Fruit fly (Drosophila melanogaster) whole organism, embryonic: Measurements from ENCODE around the gene AIMP2.

Experiments
- BEAF-32 ChIP-seq: fragments of 200-800 bp; sonication (Bioruptor generic); optimal IDR thresholded peaks from 3 replicates; lab custom pipeline; 2017; ENCODE audit warnings: missing biosample characterization, missing genetic modification characterization, mild to moderate bottlenecking, moderate library complexity, missing genetic modification reagents
- CG10274 ChIP-seq: fragments of 200-800 bp; sonication (Bioruptor generic); optimal IDR thresholded peaks from 3 replicates; lab custom pipeline; 2017; ENCODE audit warnings: missing biosample characterization, mild to moderate bottlenecking, missing genetic modification characterization
- CG11504 ChIP-seq: fragments of 200-800 bp; sonication (Bioruptor generic); optimal IDR thresholded peaks from 3 replicates; lab custom pipeline; 2019; ENCODE audit warnings: missing biosample characterization, mild to moderate bottlenecking, missing genetic modification characterization, moderate library complexity
- CG12071 ChIP-seq: fragments of 200-800 bp; sonication (Bioruptor generic); optimal IDR thresholded peaks from 3 replicates; lab custom pipeline; 2018; ENCODE audit warnings: missing biosample characterization, mild to moderate bottlenecking, missing genetic modification characterization
- CG13894 ChIP-seq: fragments of 200-800 bp; sonication (Bioruptor generic); optimal IDR thresholded peaks from 3 replicates; lab custom pipeline; 2018; ENCODE audit warnings: missing biosample characterization, mild to moderate bottlenecking, missing genetic modification characterization, moderate library complexity
- CG14441 ChIP-seq: fragments of 200-800 bp; sonication (Bioruptor generic); IDR thresholded peaks from 2 replicates; pipeline ENCODE4 v1.3.6; 2022; ENCODE audit warnings: missing biosample characterization, missing genetic modification characterization
- CG16815 ChIP-seq: fragments of 200-800 bp; sonication (Bioruptor generic); optimal IDR thresholded peaks from 3 replicates; lab custom pipeline; 2017; ENCODE audit warnings: missing biosample characterization, mild to moderate bottlenecking, missing genetic modification characterization
- CG17328 ChIP-seq: fragments of 200-800 bp; sonication (Bioruptor generic); IDR thresholded peaks from 2 replicates; pipeline ENCODE4 v1.3.6; 2022; ENCODE audit warnings: missing biosample characterization, missing genetic modification characterization
- CG18011 ChIP-seq: fragments of 200-800 bp; sonication (Bioruptor generic); optimal IDR thresholded peaks from 2 replicates; lab custom pipeline; 2017; ENCODE audit warnings: missing biosample characterization, missing genetic modification characterization, mild to moderate bottlenecking, moderate library complexity, missing genotype
- CG2116 ChIP-seq: fragments of 200-800 bp; sonication (Bioruptor generic); optimal IDR thresholded peaks from 3 replicates; lab custom pipeline; 2018; ENCODE audit warnings: missing biosample characterization, mild to moderate bottlenecking, missing genetic modification characterization
- CG2199 ChIP-seq: fragments of 200-800 bp; sonication (Bioruptor generic); IDR thresholded peaks from 3 replicates; pipeline ENCODE4 v1.3.6; 2022; ENCODE audit warnings: missing biosample characterization, missing genetic modification characterization
- CG2202 ChIP-seq: fragments of 200-800 bp; sonication (Bioruptor generic); optimal IDR thresholded peaks from 2 replicates; lab custom pipeline; 2018; ENCODE audit warnings: missing biosample characterization, mild to moderate bottlenecking, missing genetic modification characterization
- CG30431 ChIP-seq: fragments of 200-800 bp; sonication (Bioruptor generic); optimal IDR thresholded peaks from 2 replicates; lab custom pipeline; 2017; ENCODE audit warnings: missing biosample characterization, missing genetic modification characterization
- CG32772 ChIP-seq: fragments of 200-800 bp; sonication (Bioruptor generic); IDR thresholded peaks from 2 replicates; pipeline ENCODE4 v1.3.6; 2022; ENCODE audit warnings: missing biosample characterization, missing genetic modification characterization
- CG3847 ChIP-seq: fragments of 200-800 bp; sonication (Bioruptor generic); IDR thresholded peaks from 2 replicates; pipeline ENCODE4 v1.3.6; 2022; ENCODE audit warnings: missing biosample characterization, missing genetic modification characterization
- CG6765 ChIP-seq: fragments of 200-800 bp; sonication (Bioruptor generic); optimal IDR thresholded peaks from 3 replicates; lab custom pipeline; 2017; ENCODE audit warnings: missing biosample characterization, mild to moderate bottlenecking, missing genetic modification characterization
- CG8290 ChIP-seq, 3 experiments: fragments of 200-800 bp; sonication (Bioruptor generic); optimal IDR thresholded peaks; 2 replicates each; lab custom pipeline; 2016 to 2019; ENCODE audit warnings: missing biosample characterization in 3 of 3, missing genetic modification characterization in 3 of 3, mild to moderate bottlenecking in 2 of 3, moderate library complexity in 1 of 3
- CG8765 ChIP-seq: fragments of 200-800 bp; sonication (Bioruptor generic); IDR thresholded peaks from 2 replicates; pipeline ENCODE4 v1.3.6; 2022; ENCODE audit warnings: missing biosample characterization, missing genetic modification characterization
- CG9817 ChIP-seq: fragments of 200-800 bp; sonication (Bioruptor generic); optimal IDR thresholded peaks from 2 replicates; lab custom pipeline; 2018; ENCODE audit warnings: missing biosample characterization, mild to moderate bottlenecking, missing genetic modification characterization, moderate library complexity
- CTCF ChIP-seq: fragments of 200-800 bp; sonication (Bioruptor generic); optimal IDR thresholded peaks from 2 replicates; lab custom pipeline; 2017; ENCODE audit warnings: missing biosample characterization, mild to moderate bottlenecking, missing genetic modification characterization, moderate library complexity
- Dbx ChIP-seq: fragments of 200-800 bp; sonication (Bioruptor generic); IDR thresholded peaks from 3 replicates; pipeline ENCODE4 v1.3.6; 2022; ENCODE audit warnings: missing biosample characterization, missing genetic modification characterization
- Doc3 ChIP-seq: fragments of 200-800 bp; sonication (Bioruptor generic); IDR thresholded peaks from 3 replicates; pipeline ENCODE4 v1.3.6; 2022; ENCODE audit warnings: missing biosample characterization, missing genetic modification characterization; ENCODE audit not compliant: partially characterized antibody
- Gsc ChIP-seq: fragments of 200-800 bp; sonication (Bioruptor generic); IDR thresholded peaks from 2 replicates; pipeline ENCODE4 v1.3.6; 2022; ENCODE audit warnings: missing biosample characterization, missing genetic modification characterization
- Kr ChIP-seq: fragments of 200-800 bp; sonication (Bioruptor generic); optimal IDR thresholded peaks from 2 replicates; lab custom pipeline; 2017; ENCODE audit warnings: missing biosample characterization, mild to moderate bottlenecking, missing genetic modification characterization
- Lhr ChIP-seq: fragments of 200-800 bp; sonication (Bioruptor generic); optimal IDR thresholded peaks from 3 replicates; lab custom pipeline; 2017; ENCODE audit warnings: mild to moderate bottlenecking, missing biosample characterization, missing genetic modification reagents, missing genetic modification characterization
- Max ChIP-seq: fragments of 200-800 bp; sonication (Bioruptor generic); optimal IDR thresholded peaks from 2 replicates; lab custom pipeline; 2016; ENCODE audit warnings: missing biosample characterization, mild to moderate bottlenecking, missing genetic modification characterization
- Med ChIP-seq: fragments of 200-800 bp; sonication (Bioruptor generic); peaks from one replicate; lab custom pipeline; 2016; ENCODE audit warnings: missing biosample characterization, missing genetic modification characterization, mild to moderate bottlenecking, inconsistent platforms, moderate library complexity
- Ptx1 ChIP-seq: fragments of 200-800 bp; sonication (Bioruptor generic); IDR thresholded peaks from 2 replicates; pipeline ENCODE4 v1.3.6; 2022; ENCODE audit warnings: missing biosample characterization, missing genetic modification characterization
- Rfx ChIP-seq: fragments of 200-800 bp; sonication (Bioruptor generic); IDR thresholded peaks from 2 replicates; pipeline ENCODE4 v1.3.6; 2022; ENCODE audit warnings: missing biosample characterization, missing genetic modification characterization
- Sox102F ChIP-seq: fragments of 200-800 bp; sonication (Bioruptor generic); optimal IDR thresholded peaks from 2 replicates; lab custom pipeline; 2018; ENCODE audit warnings: missing biosample characterization, mild to moderate bottlenecking, missing genetic modification characterization, moderate library complexity
- Tbp ChIP-seq: fragments of >200 bp; optimal IDR thresholded peaks from 2 replicates; lab custom pipeline; 2018; ENCODE audit warnings: missing biosample characterization, missing genetic modification characterization
- Xbp1 ChIP-seq: fragments of 200-800 bp; sonication (Bioruptor generic); optimal IDR thresholded peaks from 3 replicates; lab custom pipeline; 2016; ENCODE audit warnings: missing biosample characterization, mild to moderate bottlenecking, missing genetic modification characterization
- ato ChIP-seq: fragments of 200-800 bp; sonication (Bioruptor generic); IDR thresholded peaks from 2 replicates; pipeline ENCODE4 v1.3.6; 2022; ENCODE audit warnings: missing biosample characterization, missing genetic modification characterization; ENCODE audit not compliant: partially characterized antibody
- cg ChIP-seq: fragments of 200-800 bp; sonication (Bioruptor generic); optimal IDR thresholded peaks from 3 replicates; lab custom pipeline; 2019; ENCODE audit warnings: missing biosample characterization, mild to moderate bottlenecking, missing genetic modification characterization, moderate library complexity
- corto ChIP-seq: fragments of 200-800 bp; sonication (Bioruptor generic); optimal IDR thresholded peaks from 2 replicates; lab custom pipeline; 2016; ENCODE audit warnings: missing biosample characterization, mild to moderate bottlenecking, missing genetic modification characterization, moderate library complexity
- cwo ChIP-seq: fragments of 200-800 bp; sonication (Bioruptor generic); optimal IDR thresholded peaks from 3 replicates; lab custom pipeline; 2017; ENCODE audit warnings: missing biosample characterization, missing genetic modification characterization, mild to moderate bottlenecking, moderate library complexity, missing genetic modification reagents
- da ChIP-seq: fragments of 200-800 bp; sonication (Bioruptor generic); optimal IDR thresholded peaks from 2 replicates; lab custom pipeline; 2016; ENCODE audit warnings: missing biosample characterization, missing genetic modification characterization
- eyg ChIP-seq: fragments of 200-800 bp; sonication (Bioruptor generic); optimal IDR thresholded peaks from 3 replicates; lab custom pipeline; 2016; ENCODE audit warnings: missing biosample characterization, missing genetic modification characterization
- fd102C ChIP-seq: fragments of 200-800 bp; sonication (Bioruptor generic); optimal IDR thresholded peaks from 2 replicates; lab custom pipeline; 2018; ENCODE audit warnings: missing biosample characterization, mild to moderate bottlenecking, missing genetic modification characterization, moderate library complexity
- gem ChIP-seq: fragments of 200-800 bp; sonication (Bioruptor generic); optimal IDR thresholded peaks from 2 replicates; lab custom pipeline; 2019; ENCODE audit warnings: missing biosample characterization, mild to moderate bottlenecking, missing genetic modification characterization, moderate library complexity
- nau ChIP-seq: fragments of 200-800 bp; sonication (Bioruptor generic); optimal IDR thresholded peaks from 3 replicates; lab custom pipeline; 2017; ENCODE audit warnings: missing biosample characterization, mild to moderate bottlenecking, missing genetic modification characterization, missing genetic modification reagents
- peb ChIP-seq: fragments of 200-800 bp; sonication (Bioruptor generic); IDR thresholded peaks from 2 replicates; pipeline ENCODE4 v1.3.6; 2022; ENCODE audit warnings: missing biosample characterization, missing genetic modification characterization
- pfk ChIP-seq: fragments of 200-800 bp; sonication (Bioruptor generic); optimal IDR thresholded peaks from 2 replicates; lab custom pipeline; 2018; ENCODE audit warnings: missing biosample characterization, mild to moderate bottlenecking, missing genetic modification characterization, moderate library complexity
- pita ChIP-seq: fragments of 200-800 bp; sonication (Bioruptor generic); optimal IDR thresholded peaks from 2 replicates; lab custom pipeline; 2017; ENCODE audit warnings: missing biosample characterization, mild to moderate bottlenecking, missing genetic modification characterization
- sens ChIP-seq: fragments of 200-800 bp; sonication (Bioruptor generic); peaks from one replicate; lab custom pipeline; 2016; ENCODE audit warnings: missing biosample characterization, missing genetic modification characterization
- slbo ChIP-seq: fragments of 200-800 bp; sonication (Bioruptor generic); IDR thresholded peaks from 2 replicates; pipeline ENCODE4 v1.3.6; 2022; ENCODE audit warnings: missing biosample characterization, missing genetic modification characterization
- slou ChIP-seq: fragments of 200-800 bp; sonication (Bioruptor generic); optimal IDR thresholded peaks from 3 replicates; lab custom pipeline; 2016; ENCODE audit warnings: missing biosample characterization, missing genetic modification characterization
- sqz ChIP-seq: fragments of 200-800 bp; sonication (Bioruptor generic); optimal IDR thresholded peaks from 3 replicates; lab custom pipeline; 2018; ENCODE audit warnings: missing biosample characterization, mild to moderate bottlenecking, missing genetic modification characterization
- tio ChIP-seq: fragments of 200-800 bp; sonication (Bioruptor generic); optimal IDR thresholded peaks from 2 replicates; lab custom pipeline; 2017; ENCODE audit warnings: missing biosample characterization, missing genetic modification characterization, inconsistent platforms

The AIMP2 gene

dm6 chr3L:15538582-15539490 lies 44.6 kb upstream of the AIMP2 start (continued):
- TF ChIP-seq CG14441 (GFP tag; lab: Robert Waterston, UW) (0 out of 2 replicates have a peak, but pooled peaks have one; percentile 38), CG32772 (GFP tag; lab: Robert Waterston, UW) (no peak), CG2202 (no peak), CG12071 (GFP tag; lab: Kevin White, UChicago) (no peak), fd102C (GFP tag; lab: Kevin White, UChicago) (no peak), CG17328 (GFP tag; lab: Robert Waterston, UW) (no peak), CG2199 (GFP tag; lab: Robert Waterston, UW) (no peak), CG16815 (GFP tag; lab: Kevin White, UChicago) (no peak), Max (GFP tag; lab: Kevin White, UChicago) (no peak), CG6765 (no peak), pfk (GFP tag; lab: Kevin White, UChicago) (no peak), cg (no peak), Kr (GFP tag; lab: Kevin White, UChicago) (no peak), Ptx1 (GFP tag; lab: Robert Waterston, UW) (no peak), da (no peak), CG8765 (no peak), CG9817 (tag; lab: Kevin White, UChicago) (no peak), corto (no peak), CG13894 (no peak), CG8290 (GFP tag; optimal IDR thresholded peaks at IDR 0.05; lab: Kevin White, UChicago) (no peak), CG8290 (tag; optimal IDR thresholded peaks at IDR 0.05; lab: Kevin White, UChicago) (no peak), nau (GFP tag; lab: Kevin White, UChicago) (no peak), Doc3 (GFP tag; lab: Robert Waterston, UW) (no peak), slbo (GFP tag; lab: Robert Waterston, UW) (no peak), pita (GFP tag; lab: Kevin White, UChicago) (no peak), Med (GFP tag; lab: Kevin White, UChicago) (peak; percentile 21), slou (GFP tag; lab: Kevin White, UChicago) (no peak), CTCF (GFP tag; lab: Kevin White, UChicago) (no peak), sqz (peak; percentile 77), CG3847 (no peak), Tbp (no peak), CG30431 (no peak), BEAF-32 (GFP tag; lab: Kevin White, UChicago) (no peak), Xbp1 (GFP tag; lab: Kevin White, UChicago) (no peak), ato (GFP tag; lab: Robert Waterston, UW) (no peak), Lhr (no peak), Rfx (GFP tag; lab: Robert Waterston, UW) (no peak), peb (GFP tag; lab: Robert Waterston, UW) (no peak), CG10274 (no peak), Dbx (GFP tag; lab: Robert Waterston, UW) (no peak), CG2116 (GFP tag; lab: Kevin White, UChicago) (no peak), Sox102F (GFP tag; lab: Kevin White, UChicago) (peak; percentile 35), gem (tag; lab: Kevin White, UChicago) (peak; percentile 22), CG11504 (no peak), cwo (GFP tag; lab: Kevin White, UChicago) (peak; percentile 84), tio (no peak), Gsc (GFP tag; lab: Robert Waterston, UW) (no peak), sens (GFP tag; lab: Kevin White, UChicago) (peak; percentile 45), CG18011 (GFP tag; lab: Kevin White, UChicago) (no peak), eyg (GFP tag; lab: Kevin White, UChicago) (no peak)
